Worm (Caenorhabditis elegans) whole organism, late embryonic: Measurements from ENCODE around the gene T27E9.6.
"Not testable (repeated sequence)": the region's sequence is repeated elsewhere in the genome, so short reads cannot be mapped to it uniquely, and the experiment has no call there.

ENCODE experiments used
- F13H6.1 ChIP-seq: sonication (generic microtip); optimal IDR thresholded peaks from 2 replicates; lab custom pipeline; 2016; ENCODE audit warnings: missing genetic modification characterization, missing compliant biosample characterization
- K09A11.1 ChIP-seq: sonication (generic microtip); optimal IDR thresholded peaks from 2 replicates; lab custom pipeline; 2017; ENCODE audit warnings: antibody characterized with exemption, mild to moderate bottlenecking, missing genetic modification characterization, missing compliant biosample characterization; ENCODE audit not compliant: insufficient read depth
- Y22D7AL.16 ChIP-seq: sonication (generic microtip); optimal IDR thresholded peaks from 2 replicates; lab custom pipeline; 2016; ENCODE audit warnings: missing genetic modification characterization, missing compliant biosample characterization
- ceh-30 ChIP-seq: fragments of 150-350 bp; optimal IDR thresholded peaks from 2 replicates; lab custom pipeline; 2014; ENCODE audit warnings: missing biosample characterization, missing genetic modification characterization
- ceh-31 ChIP-seq: sonication (generic microtip); optimal IDR thresholded peaks from 2 replicates; lab custom pipeline; 2016; ENCODE audit warnings: missing genetic modification characterization, missing compliant biosample characterization
- ceh-34 ChIP-seq: sonication (generic microtip); optimal IDR thresholded peaks from 2 replicates; lab custom pipeline; 2016; ENCODE audit warnings: mild to moderate bottlenecking, missing genetic modification characterization, missing compliant biosample characterization
- ceh-48 ChIP-seq: sonication (generic microtip); optimal IDR thresholded peaks from 2 replicates; lab custom pipeline; 2016; ENCODE audit warnings: missing genetic modification characterization, inconsistent platforms, missing compliant biosample characterization
- ceh-9 ChIP-seq: sonication (generic microtip); optimal IDR thresholded peaks from 2 replicates; lab custom pipeline; 2016; ENCODE audit warnings: mild to moderate bottlenecking, missing genetic modification characterization, inconsistent platforms, missing compliant biosample characterization
- dve-1 ChIP-seq: sonication (generic microtip); optimal IDR thresholded peaks from 2 replicates; lab custom pipeline; 2017; ENCODE audit warnings: antibody characterized with exemption, mild to moderate bottlenecking, missing genetic modification characterization, missing compliant biosample characterization
- elt-2 ChIP-seq: sonication (generic microtip); optimal IDR thresholded peaks from 2 replicates; lab custom pipeline; 2016; ENCODE audit warnings: missing genetic modification reagents, missing genetic modification characterization, missing compliant biosample characterization
- ets-4 ChIP-seq: sonication (generic microtip); optimal IDR thresholded peaks from 2 replicates; lab custom pipeline; 2016; ENCODE audit warnings: missing genetic modification characterization, missing compliant biosample characterization
- fax-1 ChIP-seq: sonication (generic microtip); optimal IDR thresholded peaks from 2 replicates; lab custom pipeline; 2016; ENCODE audit warnings: missing genotype, missing genetic modification characterization, missing compliant biosample characterization
- fkh-6 ChIP-seq: sonication (generic microtip); optimal IDR thresholded peaks from 2 replicates; lab custom pipeline; 2016; ENCODE audit warnings: missing genetic modification characterization, missing compliant biosample characterization
- gmeb-2 ChIP-seq: sonication (generic microtip); optimal IDR thresholded peaks from 2 replicates; lab custom pipeline; 2016; ENCODE audit warnings: missing genetic modification characterization, inconsistent platforms, missing compliant biosample characterization
- hlh-13 ChIP-seq: fragments of 200-800 bp; sonication (Bioruptor generic); optimal IDR thresholded peaks from 2 replicates; lab custom pipeline; 2018; ENCODE audit warnings: mild to moderate bottlenecking, missing genetic modification characterization, missing compliant biosample characterization
- hlh-6 ChIP-seq: sonication (generic microtip); optimal IDR thresholded peaks from 2 replicates; lab custom pipeline; 2016; ENCODE audit warnings: missing genotype, missing genetic modification characterization, missing compliant biosample characterization
- lin-11 ChIP-seq: fragments of 200-800 bp; sonication (Bioruptor generic); optimal IDR thresholded peaks from 2 replicates; lab custom pipeline; 2018; ENCODE audit warnings: mild to moderate bottlenecking, missing genetic modification characterization, missing compliant biosample characterization
- mec-3 ChIP-seq: sonication (generic microtip); optimal IDR thresholded peaks from 2 replicates; lab custom pipeline; 2016; ENCODE audit warnings: borderline replicate concordance, missing genetic modification characterization, missing compliant biosample characterization
- nfya-1 ChIP-seq: sonication (generic microtip); optimal IDR thresholded peaks from 2 replicates; lab custom pipeline; 2017; ENCODE audit warnings: missing genetic modification characterization, mild to moderate bottlenecking, missing compliant biosample characterization, antibody characterized with exemption, moderate library complexity
- npax-4 ChIP-seq: sonication (generic microtip); optimal IDR thresholded peaks from 2 replicates; lab custom pipeline; 2016; ENCODE audit warnings: missing genetic modification characterization, missing compliant biosample characterization
- odd-2 ChIP-seq: sonication (generic microtip); optimal IDR thresholded peaks from 2 replicates; lab custom pipeline; 2017; ENCODE audit warnings: antibody characterized with exemption, mild to moderate bottlenecking, missing genetic modification characterization, missing compliant biosample characterization
- pat-9 ChIP-seq: fragments of 200-800 bp; sonication (Bioruptor generic); optimal IDR thresholded peaks from 2 replicates; lab custom pipeline; 2018; ENCODE audit warnings: mild to moderate bottlenecking, missing genetic modification characterization, moderate library complexity, missing compliant biosample characterization
- pha-4 ChIP-seq: fragments of 150-350 bp; optimal IDR thresholded peaks from 2 replicates; lab custom pipeline; 2018; ENCODE audit warnings: missing biosample characterization, missing genetic modification reagents, missing genetic modification characterization
- pqm-1 ChIP-seq: sonication (generic microtip); optimal IDR thresholded peaks from 2 replicates; lab custom pipeline; 2016; ENCODE audit warnings: missing genetic modification characterization, missing compliant biosample characterization
- ref-2 ChIP-seq: sonication (generic microtip); optimal IDR thresholded peaks from 2 replicates; lab custom pipeline; 2016; ENCODE audit warnings: missing genetic modification characterization, missing compliant biosample characterization
- syd-9 ChIP-seq: sonication (generic microtip); optimal IDR thresholded peaks from 2 replicates; lab custom pipeline; 2016; ENCODE audit warnings: mild to moderate bottlenecking, missing genetic modification characterization, moderate library complexity, missing compliant biosample characterization
- tbx-7 ChIP-seq: sonication (generic microtip); optimal IDR thresholded peaks from 2 replicates; lab custom pipeline; 2016; ENCODE audit warnings: missing genotype, missing genetic modification characterization, missing compliant biosample characterization
- unc-3 ChIP-seq, 2 experiments: fragments of 200-800 bp in 1 of 2; sonication (Bioruptor generic) in 1 of 2; sonication (generic microtip) in 1 of 2; conservative IDR thresholded peaks in 1 of 2; optimal IDR thresholded peaks in 1 of 2; 2 replicates each; pipeline versions ENCODE4 v1.3.6 to Lab custom; 2016 to 2022; ENCODE audit warnings: missing compliant biosample characterization in 2 of 2, missing genetic modification characterization in 2 of 2, missing genetic modification reagents in 1 of 2
- unc-55 ChIP-seq: sonication (generic microtip); optimal IDR thresholded peaks from 2 replicates; lab custom pipeline; 2017; ENCODE audit warnings: missing biosample characterization, missing genetic modification reagents, missing genetic modification characterization

Gene T27E9.6

DNA sequence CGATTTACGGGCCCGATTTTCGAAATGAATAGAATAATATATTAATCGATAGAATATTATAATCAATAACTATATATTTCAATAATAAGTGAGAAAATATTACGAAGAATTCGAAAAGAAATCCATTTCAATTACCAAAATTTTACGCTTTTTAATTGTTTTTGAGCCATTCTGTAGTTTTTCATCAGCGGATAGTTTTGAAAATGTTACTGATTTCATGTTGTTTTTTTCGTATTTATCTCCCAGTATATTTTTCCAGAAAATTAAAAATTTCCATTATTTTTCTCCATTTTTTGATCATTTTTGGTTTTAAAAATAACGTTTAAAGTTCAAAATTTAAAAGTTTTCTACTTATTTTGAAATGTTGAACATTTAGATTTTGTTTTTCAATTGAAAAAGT, 29.1 kb upstream of the T27E9.6 start, which contains the start of gene T28A8.3:
TSS of gene T28A8.3 (plus strand) at position 301 of the 400 bp plus-strand sequence.
- TF ChIP-seq hlh-13 = no peak
- no peak for TF ChIP-seq npax-4 (tag; lab: Kevin White, UChicago)
- TF ChIP-seq dve-1 (tag; lab: Kevin White, UChicago) = no peak
- no peak for TF ChIP-seq fax-1 (tag; lab: Kevin White, UChicago)
- TF ChIP-seq pqm-1 (tag; lab: Kevin White, UChicago) = no peak
- TF ChIP-seq fkh-6 (tag; lab: Kevin White, UChicago) = no peak
- no peak for TF ChIP-seq lin-11 (tag; lab: Kevin White, UChicago)
- TF ChIP-seq ceh-9 (tag; lab: Kevin White, UChicago) = no peak
- no peak for TF ChIP-seq ceh-31

DNA sequence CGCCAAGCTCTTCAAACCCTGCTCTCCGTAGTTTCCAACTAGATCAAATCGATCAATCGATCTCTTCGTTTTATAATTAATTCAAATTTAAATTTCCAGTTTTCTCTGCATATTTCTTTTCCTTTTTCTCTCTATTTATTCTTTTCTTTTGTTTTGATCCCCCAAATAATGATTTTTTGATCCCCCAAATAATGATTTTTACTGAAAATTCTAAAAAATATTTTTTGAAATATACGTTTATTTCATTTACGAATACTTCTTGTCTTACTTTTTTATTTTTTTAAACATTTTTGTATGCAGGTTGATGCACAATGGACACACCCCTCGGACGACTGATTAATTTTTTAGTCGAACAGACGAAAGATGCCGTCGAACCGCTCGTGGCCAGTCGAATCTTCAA, 26.8 kb upstream of the T27E9.6 start, which contains the start of gene T28A8.4:
TSS of gene T28A8.4 (plus strand) at position 301 of the 400 bp plus-strand sequence.
- TF ChIP-seq unc-3 (GFP tag; conservative IDR thresholded peaks at IDR 0.05; lab: Robert Waterston, UW) (no peak), unc-3 (tag; optimal IDR thresholded peaks at IDR 0.05; lab: Kevin White, UChicago) (no peak), K09A11.1 (tag; lab: Kevin White, UChicago) (no peak)

DNA sequence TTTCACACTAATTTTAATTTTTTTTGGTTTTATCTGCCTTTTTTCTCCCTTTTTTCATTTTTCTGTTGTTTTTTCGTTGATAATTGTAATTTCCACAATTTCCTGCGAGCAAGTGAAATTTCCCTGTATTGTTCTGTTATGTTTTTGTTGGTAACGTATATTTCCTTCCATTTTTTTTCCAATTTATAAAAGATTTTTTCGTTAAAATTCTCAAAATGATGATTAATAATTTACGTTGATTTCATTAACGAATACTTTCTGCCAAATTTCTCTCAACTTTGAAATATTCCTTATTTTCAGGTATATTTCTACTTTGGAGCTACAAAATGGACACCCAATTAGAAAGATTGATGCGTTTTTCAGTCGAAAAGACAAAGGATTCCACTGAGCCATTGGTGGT, 25.9 kb upstream of the T27E9.6 start, which contains the start of gene T28A8.8:
TSS of gene T28A8.8 (plus strand) at position 301 of the 400 bp plus-strand sequence.
- TF ChIP-seq ceh-34 (no peak), syd-9 (tag; lab: Kevin White, UChicago) (no peak), ref-2 (tag; lab: Kevin White, UChicago) (no peak), nfya-1 (tag; lab: Kevin White, UChicago) (no peak)

DNA sequence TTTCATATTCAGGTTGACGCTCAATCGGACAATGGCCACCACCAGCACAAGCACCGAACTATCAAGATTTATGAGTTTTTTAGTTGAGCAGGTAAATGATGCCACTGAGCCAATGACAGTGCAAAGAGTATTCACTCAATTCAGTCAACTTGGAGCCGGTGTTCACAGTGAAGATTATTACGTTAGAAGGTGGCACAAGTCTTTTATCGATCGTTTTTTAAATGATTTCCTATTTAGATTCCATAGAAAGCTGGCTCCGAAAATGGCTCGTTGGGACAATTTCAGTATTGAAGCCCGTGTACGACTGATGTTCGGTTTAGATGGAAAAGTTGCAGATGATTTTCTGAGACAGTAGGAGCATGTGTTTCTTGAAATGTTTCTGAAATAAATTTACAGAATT, 25.0 kb upstream of the T27E9.6 start, which contains the start of gene T28A8.5:
TSS of gene T28A8.5 (plus strand) at position 32 of the 400 bp plus-strand sequence.
- no peak for TF ChIP-seq ceh-34
- no peak for TF ChIP-seq pqm-1 (tag; lab: Kevin White, UChicago)
- no peak for TF ChIP-seq F13H6.1 (tag; lab: Kevin White, UChicago)

DNA sequence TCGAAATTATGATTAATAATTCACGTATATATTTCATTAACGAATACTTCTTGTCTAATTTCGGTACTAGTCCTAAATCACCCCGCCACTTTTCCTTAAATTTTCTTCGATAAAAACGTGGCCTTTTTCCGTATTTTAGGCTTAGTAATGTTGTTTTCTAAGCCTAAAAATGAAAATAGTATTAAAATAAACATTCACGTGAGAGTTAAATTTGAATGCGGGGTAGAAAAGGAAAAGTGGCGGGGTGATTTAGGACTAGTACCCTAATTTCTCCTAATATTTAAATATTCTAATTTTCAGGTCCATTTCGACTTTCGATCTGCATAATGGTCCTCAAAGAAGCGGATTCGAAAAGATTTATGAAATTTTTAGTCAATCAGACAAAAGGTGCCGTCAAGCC, 22.3 kb upstream of the T27E9.6 start, which contains the start of gene T28A8.6:
TSS of gene T28A8.6 (plus strand) at position 301 of the 400 bp plus-strand sequence.
- not testable (repeated sequence) for TF ChIP-seq gmeb-2, ceh-48, pat-9 (tag; lab: Kevin White, UChicago)

DNA sequence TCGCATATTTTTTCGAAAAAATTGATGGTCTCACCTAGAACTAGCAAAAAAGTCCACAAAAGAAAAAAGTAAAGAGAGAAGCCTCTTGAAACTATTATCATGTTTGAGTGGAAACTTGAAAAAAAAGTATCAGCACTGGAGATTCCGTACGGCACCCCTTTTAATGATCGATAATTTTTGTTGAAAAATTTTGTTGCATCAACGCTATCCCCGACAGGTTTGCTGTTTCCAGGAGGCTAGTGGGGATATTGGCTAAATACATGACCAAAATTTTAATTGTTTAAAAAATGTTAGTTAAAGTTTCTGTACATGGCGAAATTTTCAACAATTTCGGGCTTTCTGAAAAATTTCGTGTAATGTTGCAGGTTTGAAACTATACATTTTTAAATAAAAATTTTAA, 19.0 kb upstream of the T27E9.6 start, which contains the start of gene T28A8.2:
TSS of gene T28A8.2 (minus strand) at position 101 of the 400 bp plus-strand sequence.
- TF ChIP-seq unc-55 (GFP tag; lab: Kevin White, UChicago) (no peak), elt-2 (tag; lab: Kevin White, UChicago) (no peak)

DNA sequence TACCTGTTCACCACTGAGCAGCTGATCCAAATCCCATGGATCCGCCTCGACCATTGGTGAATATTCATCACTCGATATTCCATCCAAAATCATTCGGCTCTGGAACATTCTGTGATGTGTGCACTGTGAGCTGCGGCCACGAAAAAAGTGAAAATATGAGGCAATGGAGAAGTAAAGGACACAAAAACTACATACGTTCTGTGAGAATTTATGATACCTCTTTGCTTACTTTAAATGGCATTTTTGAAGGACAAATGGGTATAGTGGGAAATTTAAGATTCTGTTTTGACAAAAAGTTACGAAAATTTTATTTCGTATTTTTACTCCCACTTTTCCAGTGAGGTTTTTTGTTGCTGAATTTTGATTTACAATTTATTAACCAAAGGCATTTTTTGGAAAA, 15.8 kb upstream of the T27E9.6 start, which contains the start of gene twk-40:
TSS of gene twk-40 (minus strand) at position 101 of the 400 bp plus-strand sequence.
- TF ChIP-seq Y22D7AL.16 (tag; lab: Kevin White, UChicago) (no peak), unc-3 (GFP tag; conservative IDR thresholded peaks at IDR 0.05; lab: Robert Waterston, UW) (no peak), unc-3 (tag; optimal IDR thresholded peaks at IDR 0.05; lab: Kevin White, UChicago) (no peak), odd-2 (tag; lab: Kevin White, UChicago) (no peak), nfya-1 (tag; lab: Kevin White, UChicago) (no peak), mec-3 (tag; lab: Kevin White, UChicago) (no peak)
- TF ChIP-seq, all 69 proteins: peak for 0

DNA sequence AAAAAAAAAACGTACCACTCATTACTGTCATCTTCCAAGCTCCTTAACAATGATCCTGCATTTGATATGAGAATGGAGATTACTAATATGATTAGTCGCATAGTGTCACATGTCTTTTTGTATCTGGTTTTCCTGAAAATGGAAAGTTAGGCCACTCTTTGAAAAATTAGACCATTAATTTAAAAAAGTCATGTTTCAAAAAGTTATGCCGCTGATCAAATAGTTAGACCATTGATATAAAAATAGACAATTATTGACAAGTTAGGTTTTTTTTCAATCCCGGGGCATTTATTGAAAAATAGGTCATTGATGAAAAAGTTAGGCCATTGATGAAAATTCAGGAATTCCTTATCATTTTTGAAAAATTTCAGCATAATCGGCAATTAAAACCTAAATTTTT, 7.4 kb upstream of the T27E9.6 start, which contains the start of gene acc-4:
TSS of gene acc-4 (minus strand) at position 101 of the 400 bp plus-strand sequence.
- TF ChIP-seq ceh-30 (tag; lab: Kevin White, UChicago) (no peak), pha-4 (tag; lab: Kevin White, UChicago) (no peak), hlh-6 (tag; lab: Kevin White, UChicago) (no peak), ets-4 (tag; lab: Kevin White, UChicago) (no peak), tbx-7 (no peak), ref-2 (tag; lab: Kevin White, UChicago) (no peak)
